Worm (Caenorhabditis elegans) whole organism, L4/young adult: ENCODE data around the gene dpf-2.

ENCODE experiments used
- dao-5 ChIP-seq: sonication (generic microtip); optimal IDR thresholded peaks from 2 replicates; lab custom pipeline; 2016; ENCODE audit warnings: missing genotype, missing genetic modification characterization, moderate library complexity, missing compliant biosample characterization
- him-1 ChIP-seq: sonication (generic microtip); optimal IDR thresholded peaks from 2 replicates; lab custom pipeline; 2016; ENCODE audit warnings: missing genotype, missing genetic modification reagents, missing genetic modification characterization, missing compliant biosample characterization

DNA sequence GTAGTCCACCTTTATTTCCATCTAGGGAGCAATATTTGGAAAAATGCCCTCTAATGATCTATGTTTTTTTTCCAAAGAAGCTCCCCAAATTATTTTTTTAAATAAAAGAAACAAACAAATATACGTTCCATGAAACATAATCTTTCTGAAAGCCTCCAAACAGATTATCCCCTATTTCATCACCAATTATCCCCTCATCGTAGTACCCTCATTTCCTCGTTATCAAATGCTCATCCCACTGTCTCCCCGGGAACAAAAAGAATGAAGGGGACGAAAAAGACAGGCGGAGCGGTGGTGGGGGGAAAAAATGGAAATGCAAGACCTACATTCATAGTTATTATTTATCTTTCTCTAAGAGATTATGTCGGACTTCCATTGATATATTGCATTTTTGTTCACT, 34.2 kb upstream of the dpf-2 start:
- TF ChIP-seq him-1 (no peak), dao-5 (tag; lab: Kevin White, UChicago) (no peak)
